Fruit fly (Drosophila melanogaster) whole organism, embryonic: ENCODE data around the gene CG13609.

Experiments
- CG10979 ChIP-seq: fragments of 200-800 bp; sonication (Bioruptor generic); optimal IDR thresholded peaks from 2 replicates; lab custom pipeline; 2018; ENCODE audit warnings: missing biosample characterization, mild to moderate bottlenecking, missing genetic modification characterization, moderate library complexity
- CG11723 ChIP-seq: fragments of 200-800 bp; sonication (Bioruptor generic); optimal IDR thresholded peaks from 2 replicates; lab custom pipeline; 2017; ENCODE audit warnings: missing biosample characterization, mild to moderate bottlenecking, missing genetic modification characterization
- CG12744 ChIP-seq: fragments of 200-800 bp; sonication (Bioruptor generic); optimal IDR thresholded peaks from 2 replicates; lab custom pipeline; 2016; ENCODE audit warnings: missing biosample characterization, missing genetic modification characterization
- CG15479 ChIP-seq: fragments of 200-800 bp; sonication (Bioruptor generic); optimal IDR thresholded peaks from 3 replicates; lab custom pipeline; 2019; ENCODE audit warnings: missing biosample characterization, mild to moderate bottlenecking, missing genetic modification characterization, moderate library complexity
- CG15514 ChIP-seq: fragments of 200-800 bp; sonication (Bioruptor generic); optimal IDR thresholded peaks from 3 replicates; lab custom pipeline; 2017; ENCODE audit warnings: missing biosample characterization, missing genetic modification characterization, mild to moderate bottlenecking, moderate library complexity, missing genetic modification reagents
- CG2712 ChIP-seq: fragments of 200-800 bp; optimal IDR thresholded peaks from 3 replicates; lab custom pipeline; 2019; ENCODE audit warnings: missing biosample characterization, mild to moderate bottlenecking, missing genetic modification characterization, moderate library complexity
- CG30431 ChIP-seq: fragments of 200-800 bp; sonication (Bioruptor generic); optimal IDR thresholded peaks from 2 replicates; lab custom pipeline; 2017; ENCODE audit warnings: missing biosample characterization, missing genetic modification characterization
- CG3407 ChIP-seq: fragments of 200-800 bp; sonication (Bioruptor generic); optimal IDR thresholded peaks from 2 replicates; lab custom pipeline; 2018; ENCODE audit warnings: missing biosample characterization, mild to moderate bottlenecking, missing genetic modification characterization
- CG3838 ChIP-seq: fragments of 200-800 bp; sonication (Bioruptor generic); optimal IDR thresholded peaks from 3 replicates; lab custom pipeline; 2016; ENCODE audit warnings: missing biosample characterization, missing genetic modification characterization
- CG4328 ChIP-seq: fragments of 200-800 bp; sonication (Bioruptor generic); optimal IDR thresholded peaks from 3 replicates; lab custom pipeline; 2017; ENCODE audit warnings: missing biosample characterization, missing genetic modification reagents, missing genetic modification characterization
- CG5180 ChIP-seq: fragments of 200-800 bp; sonication (Bioruptor generic); optimal IDR thresholded peaks from 3 replicates; lab custom pipeline; 2017; ENCODE audit warnings: missing biosample characterization, missing genetic modification characterization, mild to moderate bottlenecking, moderate library complexity, missing genetic modification reagents
- CG5953 ChIP-seq: fragments of 200-800 bp; sonication (Bioruptor generic); IDR thresholded peaks from 2 replicates; pipeline ENCODE4 v1.3.6; 2022; ENCODE audit warnings: missing biosample characterization, missing genetic modification characterization
- CG6175 ChIP-seq: fragments of 200-800 bp; sonication (Bioruptor generic); IDR thresholded peaks from 3 replicates; pipeline ENCODE4 v1.3.6; 2022; ENCODE audit warnings: missing biosample characterization, missing genetic modification characterization
- CG7928 ChIP-seq: fragments of 200-800 bp; sonication (Bioruptor generic); optimal IDR thresholded peaks from 2 replicates; lab custom pipeline; 2017; ENCODE audit warnings: missing biosample characterization, mild to moderate bottlenecking, missing genetic modification characterization
- CG8281 ChIP-seq: fragments of 200-800 bp; sonication (Bioruptor generic); optimal IDR thresholded peaks from 2 replicates; lab custom pipeline; 2018; ENCODE audit warnings: missing biosample characterization, mild to moderate bottlenecking, missing genetic modification characterization, moderate library complexity
- CG9817 ChIP-seq: fragments of 200-800 bp; sonication (Bioruptor generic); optimal IDR thresholded peaks from 2 replicates; lab custom pipeline; 2018; ENCODE audit warnings: missing biosample characterization, mild to moderate bottlenecking, missing genetic modification characterization, moderate library complexity
- CTCF ChIP-seq: fragments of 200-800 bp; sonication (Bioruptor generic); optimal IDR thresholded peaks from 2 replicates; lab custom pipeline; 2017; ENCODE audit warnings: missing biosample characterization, mild to moderate bottlenecking, missing genetic modification characterization, moderate library complexity
- D19B ChIP-seq: fragments of 200-800 bp; sonication (Bioruptor generic); optimal IDR thresholded peaks from 2 replicates; lab custom pipeline; 2017; ENCODE audit warnings: missing biosample characterization, mild to moderate bottlenecking, missing genetic modification characterization
- Dip3 ChIP-seq: fragments of 200-800 bp; sonication (Bioruptor generic); optimal IDR thresholded peaks from 3 replicates; lab custom pipeline; 2016; ENCODE audit warnings: missing biosample characterization, missing genetic modification characterization
- Gsc ChIP-seq: fragments of 200-800 bp; sonication (Bioruptor generic); IDR thresholded peaks from 2 replicates; pipeline ENCODE4 v1.3.6; 2022; ENCODE audit warnings: missing biosample characterization, missing genetic modification characterization
- Hsf ChIP-seq: fragments of 200-800 bp; sonication (Bioruptor generic); optimal IDR thresholded peaks from 3 replicates; lab custom pipeline; 2016; ENCODE audit warnings: missing biosample characterization, missing genetic modification characterization
- Oli ChIP-seq: fragments of 200-800 bp; sonication (Bioruptor generic); optimal IDR thresholded peaks from 2 replicates; lab custom pipeline; 2018; ENCODE audit warnings: missing biosample characterization, mild to moderate bottlenecking, missing genetic modification characterization, moderate library complexity
- Optix ChIP-seq: fragments of 200-800 bp; sonication (Bioruptor generic); IDR thresholded peaks from 3 replicates; pipeline ENCODE4 v1.3.6; 2022; ENCODE audit warnings: missing biosample characterization, missing genetic modification characterization
- PHDP ChIP-seq: fragments of 200-800 bp; sonication (Bioruptor generic); optimal IDR thresholded peaks from 3 replicates; lab custom pipeline; 2018; ENCODE audit warnings: missing biosample characterization, mild to moderate bottlenecking, missing genetic modification characterization, moderate library complexity
- Rx ChIP-seq: fragments of 200-800 bp; sonication (Bioruptor generic); IDR thresholded peaks from 2 replicates; pipeline ENCODE4 v1.3.6; 2022; ENCODE audit warnings: missing biosample characterization, missing genetic modification characterization
- Six4 ChIP-seq: fragments of 200-800 bp; sonication (Bioruptor generic); optimal IDR thresholded peaks from 2 replicates; lab custom pipeline; 2016; ENCODE audit warnings: missing biosample characterization, missing genetic modification characterization
- Spps ChIP-seq: fragments of 200-800 bp; sonication (Bioruptor generic); optimal IDR thresholded peaks from 2 replicates; lab custom pipeline; 2018; ENCODE audit warnings: missing biosample characterization, mild to moderate bottlenecking, missing genetic modification characterization
- Ssrp ChIP-seq: fragments of 200-800 bp; sonication (Bioruptor generic); optimal IDR thresholded peaks from 2 replicates; lab custom pipeline; 2018; ENCODE audit warnings: missing biosample characterization, mild to moderate bottlenecking, missing genetic modification characterization, moderate library complexity
- ato ChIP-seq: fragments of 200-800 bp; sonication (Bioruptor generic); IDR thresholded peaks from 2 replicates; pipeline ENCODE4 v1.3.6; 2022; ENCODE audit warnings: missing biosample characterization, missing genetic modification characterization; ENCODE audit not compliant: partially characterized antibody
- cwo ChIP-seq: fragments of 200-800 bp; sonication (Bioruptor generic); optimal IDR thresholded peaks from 3 replicates; lab custom pipeline; 2017; ENCODE audit warnings: missing biosample characterization, missing genetic modification characterization, mild to moderate bottlenecking, moderate library complexity, missing genetic modification reagents
- dpn ChIP-seq, 2 experiments: fragments of 200-800 bp; sonication (Bioruptor generic); optimal IDR thresholded peaks; 3 replicates each; lab custom pipeline; 2016; ENCODE audit warnings: missing biosample characterization in 2 of 2, missing genetic modification characterization in 2 of 2
- exex ChIP-seq: fragments of 200-800 bp; sonication (Bioruptor generic); optimal IDR thresholded peaks from 4 replicates; lab custom pipeline; 2018; ENCODE audit warnings: missing biosample characterization, mild to moderate bottlenecking, missing genetic modification characterization, moderate library complexity
- gfzf ChIP-seq: fragments of 200-800 bp; sonication (Bioruptor generic); optimal IDR thresholded peaks from 2 replicates; lab custom pipeline; 2016; ENCODE audit warnings: missing biosample characterization, mild to moderate bottlenecking, missing genetic modification characterization, moderate library complexity
- gt ChIP-seq: fragments of 200-800 bp; sonication (Bioruptor generic); IDR thresholded peaks from 2 replicates; pipeline ENCODE4 v1.3.6; 2022; ENCODE audit warnings: missing biosample characterization, missing genetic modification characterization
- ind ChIP-seq: fragments of 200-800 bp; sonication (Bioruptor generic); optimal IDR thresholded peaks from 3 replicates; lab custom pipeline; 2016; ENCODE audit warnings: missing biosample characterization, missing genetic modification characterization
- insv ChIP-seq, 2 experiments: fragments of 200-800 bp; sonication (Bioruptor generic); optimal IDR thresholded peaks; 3 replicates each; lab custom pipeline; 2016 to 2018; ENCODE audit warnings: missing biosample characterization in 2 of 2, missing genetic modification characterization in 2 of 2
- klu ChIP-seq: fragments of 200-800 bp; sonication (Bioruptor generic); IDR thresholded peaks from 2 replicates; pipeline ENCODE4 v1.3.6; 2022; ENCODE audit warnings: missing biosample characterization, missing genetic modification characterization
- oc ChIP-seq: fragments of 200-800 bp; sonication (Bioruptor generic); optimal IDR thresholded peaks from 2 replicates; lab custom pipeline; 2018; ENCODE audit warnings: missing biosample characterization, mild to moderate bottlenecking, missing genetic modification characterization, moderate library complexity
- org-1 ChIP-seq: fragments of 200-800 bp; sonication (Bioruptor generic); optimal IDR thresholded peaks from 2 replicates; lab custom pipeline; 2017; ENCODE audit warnings: missing biosample characterization, missing genetic modification characterization
- ro ChIP-seq: fragments of 200-800 bp; sonication (Bioruptor generic); IDR thresholded peaks from 2 replicates; pipeline ENCODE4 v1.3.6; 2022; ENCODE audit warnings: missing biosample characterization, missing genetic modification characterization
- seq ChIP-seq: fragments of 200-800 bp; sonication (Bioruptor generic); IDR thresholded peaks from 2 replicates; pipeline ENCODE4 v1.3.6; 2022; ENCODE audit warnings: missing biosample characterization, missing genetic modification characterization
- slp2 ChIP-seq: fragments of 200-800 bp; sonication (Bioruptor generic); optimal IDR thresholded peaks from 2 replicates; lab custom pipeline; 2016; ENCODE audit warnings: missing biosample characterization, missing genetic modification characterization
- stc ChIP-seq: fragments of 200-800 bp; sonication (Bioruptor generic); IDR thresholded peaks from 2 replicates; pipeline ENCODE4 v1.3.6; 2022; ENCODE audit warnings: missing biosample characterization, missing genetic modification characterization
- sug ChIP-seq: fragments of 200-800 bp; optimal IDR thresholded peaks from 2 replicates; lab custom pipeline; 2019; ENCODE audit warnings: missing biosample characterization, mild to moderate bottlenecking, missing genetic modification characterization, moderate library complexity
- tgo ChIP-seq: fragments of 200-800 bp; sonication (Bioruptor generic); IDR thresholded peaks from 3 replicates; pipeline ENCODE4 v1.3.6; 2022; ENCODE audit warnings: missing biosample characterization, missing genetic modification characterization
- tup ChIP-seq: fragments of 200-800 bp; sonication (Bioruptor generic); optimal IDR thresholded peaks from 2 replicates; lab custom pipeline; 2016; ENCODE audit warnings: missing biosample characterization, mild to moderate bottlenecking, missing genetic modification characterization, moderate library complexity
- tx ChIP-seq: fragments of 200-800 bp; sonication (Bioruptor generic); optimal IDR thresholded peaks from 2 replicates; lab custom pipeline; 2016; ENCODE audit warnings: missing biosample characterization, missing genetic modification characterization
- usp ChIP-seq: fragments of >200 bp; optimal IDR thresholded peaks from 2 replicates; lab custom pipeline; 2017; ENCODE audit warnings: missing biosample characterization, missing genetic modification characterization
- zf30C ChIP-seq: fragments of 200-800 bp; sonication (Bioruptor generic); optimal IDR thresholded peaks from 3 replicates; lab custom pipeline; 2018; ENCODE audit warnings: missing biosample characterization, mild to moderate bottlenecking, missing genetic modification characterization

Gene CG13609

dm6 chr3R:24259278-24260040 lies 32.6 kb downstream of the CG13609 start (continued):
- TF ChIP-seq D19B (GFP tag; lab: Kevin White, UChicago) (peak; percentile 76), klu (GFP tag; lab: Robert Waterston, UW) (peak; percentile 77), zf30C (GFP tag; lab: Kevin White, UChicago) (no peak), PHDP (peak; percentile 88), sug (tag; lab: Kevin White, UChicago) (peak; percentile 67), CG5953 (peak; percentile 80), oc (tag; lab: Kevin White, UChicago) (peak; percentile 89), CG3407 (GFP tag; lab: Kevin White, UChicago) (peak; percentile 81), CG30431 (GFP tag; lab: Kevin White, UChicago) (peak; percentile 85), tup (GFP tag; lab: Kevin White, UChicago) (peak; percentile 86), CG10979 (tag; lab: Kevin White, UChicago) (peak; percentile 91), CG6175 (GFP tag; lab: Robert Waterston, UW) (peak; percentile 68; the same call in 2 of the 3 replicates), stc (GFP tag; lab: Robert Waterston, UW) (peak; percentile 82), CG15479 (GFP tag; lab: Kevin White, UChicago) (peak; percentile 48), tx (peak; percentile 88), seq (GFP tag; lab: Robert Waterston, UW) (no peak; the same call in 1 of the 2 replicates), org-1 (peak; percentile 92), Six4 (GFP tag; lab: Kevin White, UChicago) (peak; percentile 88), ro (GFP tag; lab: Robert Waterston, UW) (peak; percentile 31), Hsf (GFP tag; lab: Kevin White, UChicago) (peak; percentile 92), ato (GFP tag; lab: Robert Waterston, UW) (no peak), CG4328 (GFP tag; lab: Kevin White, UChicago) (no peak), exex (tag; lab: Kevin White, UChicago) (peak; percentile 94), ind (GFP tag; lab: Kevin White, UChicago) (peak; percentile 91), CG2712 (tag; lab: Kevin White, UChicago) (peak; percentile 93), Ssrp (tag; lab: Kevin White, UChicago) (peak; percentile 85), Gsc (GFP tag; lab: Robert Waterston, UW) (0 out of 2 replicates have a peak, but pooled peaks have one; percentile 18), usp (no peak), dpn (GFP tag; optimal IDR thresholded peaks at IDR 0.05; lab: Kevin White, UChicago) (peak; percentile 91 to 94), gt (GFP tag; lab: Robert Waterston, UW) (peak; percentile 42; the same call in 1 of the 2 replicates), CG12744 (GFP tag; lab: Kevin White, UChicago) (peak; percentile 72), Spps (peak; percentile 74), CTCF (no peak), gfzf (GFP tag; lab: Kevin White, UChicago) (no peak), tgo (peak; percentile 87), Dip3 (GFP tag; lab: Kevin White, UChicago) (peak; percentile 95), CG15514 (GFP tag; lab: Kevin White, UChicago) (peak; percentile 97), Oli (peak; percentile 91), Rx (GFP tag; lab: Robert Waterston, UW) (peak; percentile 84), insv (GFP tag; optimal IDR thresholded peaks at IDR 0.05; lab: Kevin White, UChicago) (peak in 1 of 2 experiments; percentile 44), CG8281 (tag; lab: Kevin White, UChicago) (peak; percentile 99), CG11723 (peak; percentile 84), Optix (GFP tag; lab: Robert Waterston, UW) (peak; percentile 74), cwo (peak; percentile 86), CG3838 (GFP tag; lab: Kevin White, UChicago) (peak; percentile 72), CG5180 (peak; percentile 73), CG7928 (GFP tag; lab: Kevin White, UChicago) (peak; percentile 40), slp2 (peak; percentile 84), CG9817 (tag; lab: Kevin White, UChicago) (peak; percentile 90)
